Fruit fly (Drosophila melanogaster) whole organism, embryonic: ENCODE results near the gene CG34307.

ENCODE experiments used
- Ada2b ChIP-seq: fragments of 200-800 bp; sonication (Bioruptor generic); IDR thresholded peaks from 2 replicates; pipeline ENCODE4 v1.3.6; 2022; ENCODE audit warnings: missing biosample characterization, missing genetic modification characterization
- Asciz ChIP-seq: fragments of 200-800 bp; sonication (Bioruptor generic); optimal IDR thresholded peaks from 2 replicates; lab custom pipeline; 2017; ENCODE audit warnings: missing biosample characterization, mild to moderate bottlenecking, missing genetic modification characterization, missing genetic modification reagents
- Bdp1 ChIP-seq: fragments of 200-800 bp; sonication (Bioruptor generic); optimal IDR thresholded peaks from 3 replicates; lab custom pipeline; 2016; ENCODE audit warnings: missing biosample characterization, missing genetic modification characterization
- BtbVII ChIP-seq: fragments of 200-800 bp; sonication (Bioruptor generic); optimal IDR thresholded peaks from 3 replicates; lab custom pipeline; 2017; ENCODE audit warnings: missing biosample characterization, mild to moderate bottlenecking, missing genetic modification characterization
- C15 ChIP-seq: fragments of 200-800 bp; sonication (Bioruptor generic); IDR thresholded peaks from 3 replicates; pipeline ENCODE4 v1.3.6; 2022; ENCODE audit warnings: missing biosample characterization, missing genetic modification characterization
- CG10321 ChIP-seq: fragments of 200-800 bp; sonication (Bioruptor generic); IDR thresholded peaks from 2 replicates; pipeline ENCODE4 v1.3.6; 2022; ENCODE audit warnings: missing biosample characterization, missing genetic modification characterization
- CG12104 ChIP-seq: fragments of 200-800 bp; sonication (Bioruptor generic); optimal IDR thresholded peaks from 3 replicates; lab custom pipeline; 2016; ENCODE audit warnings: missing biosample characterization, missing genetic modification characterization
- CG1233 ChIP-seq: fragments of 200-800 bp; sonication (Bioruptor generic); optimal IDR thresholded peaks from 4 replicates; lab custom pipeline; 2018; ENCODE audit warnings: missing biosample characterization, mild to moderate bottlenecking, missing genetic modification characterization
- CG12391 ChIP-seq: fragments of 200-800 bp; sonication (Bioruptor generic); optimal IDR thresholded peaks from 3 replicates; lab custom pipeline; 2018; ENCODE audit warnings: missing biosample characterization, mild to moderate bottlenecking, missing genetic modification characterization, moderate library complexity
- CG14667 ChIP-seq: fragments of 200-800 bp; sonication (Bioruptor generic); IDR thresholded peaks from 2 replicates; pipeline ENCODE4 v1.3.6; 2022; ENCODE audit warnings: missing biosample characterization, missing genetic modification characterization
- CG15011 ChIP-seq: fragments of 200-800 bp; sonication (Bioruptor generic); optimal IDR thresholded peaks from 3 replicates; lab custom pipeline; 2018; ENCODE audit warnings: missing biosample characterization, mild to moderate bottlenecking, missing genetic modification characterization
- CG2120 ChIP-seq: fragments of 200-800 bp; sonication (Bioruptor generic); optimal IDR thresholded peaks from 3 replicates; lab custom pipeline; 2016; ENCODE audit warnings: missing biosample characterization, missing genetic modification characterization
- CG2678 ChIP-seq: fragments of 200-800 bp; sonication (Bioruptor generic); optimal IDR thresholded peaks from 3 replicates; lab custom pipeline; 2019; ENCODE audit warnings: missing biosample characterization, mild to moderate bottlenecking, missing genetic modification characterization, moderate library complexity
- CG33213 ChIP-seq: fragments of 200-800 bp; sonication (Bioruptor generic); optimal IDR thresholded peaks from 3 replicates; lab custom pipeline; 2016; ENCODE audit warnings: missing biosample characterization, missing genetic modification characterization
- CG4617 ChIP-seq: fragments of 200-800 bp; sonication (Bioruptor generic); optimal IDR thresholded peaks from 3 replicates; lab custom pipeline; 2016; ENCODE audit warnings: missing biosample characterization, missing genetic modification characterization, borderline replicate concordance
- CG4820 ChIP-seq: fragments of 200-800 bp; sonication (Bioruptor generic); optimal IDR thresholded peaks from 3 replicates; lab custom pipeline; 2016; ENCODE audit warnings: missing biosample characterization, missing genetic modification characterization
- CG6254 ChIP-seq: fragments of 200-800 bp; sonication (Bioruptor generic); optimal IDR thresholded peaks from 3 replicates; lab custom pipeline; 2017; ENCODE audit warnings: mild to moderate bottlenecking, missing biosample characterization, missing genetic modification reagents, missing genetic modification characterization
- CG6654 ChIP-seq: fragments of 200-800 bp; sonication (Bioruptor generic); optimal IDR thresholded peaks from 2 replicates; lab custom pipeline; 2017; ENCODE audit warnings: missing biosample characterization, mild to moderate bottlenecking, missing genetic modification characterization
- CG6813 ChIP-seq: fragments of 200-800 bp; sonication (Bioruptor generic); optimal IDR thresholded peaks from 2 replicates; lab custom pipeline; 2017; ENCODE audit warnings: missing biosample characterization, missing genetic modification characterization, mild to moderate bottlenecking, moderate library complexity, missing genetic modification reagents
- CG7372 ChIP-seq: fragments of 200-800 bp; sonication (Bioruptor generic); IDR thresholded peaks from 2 replicates; pipeline ENCODE4 v1.3.6; 2022; ENCODE audit warnings: missing biosample characterization, missing genetic modification characterization
- CG7745 ChIP-seq: fragments of 200-800 bp; sonication (Bioruptor generic); optimal IDR thresholded peaks from 2 replicates; lab custom pipeline; 2018; ENCODE audit warnings: missing biosample characterization, mild to moderate bottlenecking, missing genetic modification characterization, moderate library complexity
- CkIIα-i1 ChIP-seq: fragments of 200-800 bp; sonication (Bioruptor generic); IDR thresholded peaks from 2 replicates; pipeline ENCODE4 v1.3.6; 2022; ENCODE audit warnings: missing biosample characterization, missing genetic modification characterization
- D19B ChIP-seq: fragments of 200-800 bp; sonication (Bioruptor generic); optimal IDR thresholded peaks from 2 replicates; lab custom pipeline; 2017; ENCODE audit warnings: missing biosample characterization, mild to moderate bottlenecking, missing genetic modification characterization
- Dfd ChIP-seq, 2 experiments: fragments of >200 bp; optimal IDR thresholded peaks; 2 replicates each; lab custom pipeline; 2017; ENCODE audit warnings: missing biosample characterization in 2 of 2, missing genetic modification characterization in 2 of 2
- HHEX ChIP-seq: fragments of 200-800 bp; sonication (Bioruptor generic); optimal IDR thresholded peaks from 3 replicates; lab custom pipeline; 2017; ENCODE audit warnings: missing biosample characterization, mild to moderate bottlenecking, missing genetic modification characterization, missing genetic modification reagents
- HLHmδ ChIP-seq: fragments of 200-800 bp; sonication (Bioruptor generic); optimal IDR thresholded peaks from 2 replicates; lab custom pipeline; 2018; ENCODE audit warnings: missing biosample characterization, mild to moderate bottlenecking, missing genetic modification characterization, moderate library complexity
- Hr39 ChIP-seq: fragments of >200 bp; optimal IDR thresholded peaks from 2 replicates; lab custom pipeline; 2017
- Nf-YA ChIP-seq: fragments of 200-800 bp; sonication (Bioruptor generic); IDR thresholded peaks from 2 replicates; pipeline ENCODE4 v1.3.6; 2022; ENCODE audit warnings: missing biosample characterization, missing genetic modification characterization
- Opbp ChIP-seq: fragments of 200-800 bp; sonication (Bioruptor generic); IDR thresholded peaks from 3 replicates; pipeline ENCODE4 v1.3.6; 2022; ENCODE audit warnings: missing biosample characterization, missing genetic modification characterization; ENCODE audit not compliant: partially characterized antibody
- Optix ChIP-seq: fragments of 200-800 bp; sonication (Bioruptor generic); IDR thresholded peaks from 3 replicates; pipeline ENCODE4 v1.3.6; 2022; ENCODE audit warnings: missing biosample characterization, missing genetic modification characterization
- Scr ChIP-seq: fragments of 200-800 bp; sonication (Bioruptor generic); IDR thresholded peaks from 2 replicates; pipeline ENCODE4 v1.3.6; 2022; ENCODE audit warnings: missing biosample characterization, missing genetic modification characterization; ENCODE audit not compliant: partially characterized antibody
- Sox102F ChIP-seq: fragments of 200-800 bp; sonication (Bioruptor generic); optimal IDR thresholded peaks from 2 replicates; lab custom pipeline; 2018; ENCODE audit warnings: missing biosample characterization, mild to moderate bottlenecking, missing genetic modification characterization, moderate library complexity
- Xrp1 ChIP-seq: fragments of 200-800 bp; sonication (Bioruptor generic); IDR thresholded peaks from 2 replicates; pipeline ENCODE4 v1.3.6; 2022; ENCODE audit warnings: missing biosample characterization, missing genetic modification characterization
- bcd ChIP-seq: fragments of 200-800 bp; sonication (Bioruptor generic); optimal IDR thresholded peaks from 2 replicates; lab custom pipeline; 2017; ENCODE audit warnings: missing biosample characterization, mild to moderate bottlenecking, missing genetic modification characterization
- bsh ChIP-seq, 2 experiments: fragments of 200-800 bp; sonication (Bioruptor generic); optimal IDR thresholded peaks; 2 replicates each; lab custom pipeline; 2017 to 2018; ENCODE audit warnings: mild to moderate bottlenecking in 2 of 2, missing biosample characterization in 2 of 2, missing genetic modification characterization in 2 of 2, moderate library complexity in 1 of 2
- btn ChIP-seq: fragments of 200-800 bp; sonication (Bioruptor generic); optimal IDR thresholded peaks from 2 replicates; lab custom pipeline; 2016; ENCODE audit warnings: missing biosample characterization, missing genetic modification characterization
- cato ChIP-seq: fragments of 200-800 bp; sonication (Bioruptor generic); optimal IDR thresholded peaks from 2 replicates; lab custom pipeline; 2016; ENCODE audit warnings: missing biosample characterization, missing genetic modification characterization, borderline replicate concordance
- grau ChIP-seq: fragments of 200-800 bp; optimal IDR thresholded peaks from 3 replicates; lab custom pipeline; 2019; ENCODE audit warnings: missing biosample characterization, mild to moderate bottlenecking, missing genetic modification characterization, moderate library complexity
- gro ChIP-seq: fragments of 200-800 bp; sonication (Bioruptor generic); optimal IDR thresholded peaks from 2 replicates; lab custom pipeline; 2016; ENCODE audit warnings: missing biosample characterization, missing genetic modification characterization
- ind ChIP-seq: fragments of 200-800 bp; sonication (Bioruptor generic); optimal IDR thresholded peaks from 3 replicates; lab custom pipeline; 2016; ENCODE audit warnings: missing biosample characterization, missing genetic modification characterization
- oc ChIP-seq: fragments of 200-800 bp; sonication (Bioruptor generic); optimal IDR thresholded peaks from 2 replicates; lab custom pipeline; 2018; ENCODE audit warnings: missing biosample characterization, mild to moderate bottlenecking, missing genetic modification characterization, moderate library complexity
- onecut ChIP-seq: fragments of 200-800 bp; sonication (Bioruptor generic); IDR thresholded peaks from 2 replicates; pipeline ENCODE4 v1.3.6; 2022; ENCODE audit warnings: missing biosample characterization, missing genetic modification characterization
- pan ChIP-seq, 4 experiments: fragments of >200 bp in 3 of 4; fragments of 200-800 bp in 1 of 4; sonication (Bioruptor generic) in 1 of 4; optimal IDR thresholded peaks in 3 of 4; IDR thresholded peaks in 1 of 4; 2 replicates each; pipeline versions ENCODE4 v1.3.6 to Lab custom; 2017 to 2022; ENCODE audit warnings: missing biosample characterization in 2 of 4, missing genetic modification characterization in 2 of 4, mixed read lengths in 1 of 4
- sens ChIP-seq: fragments of 200-800 bp; sonication (Bioruptor generic); peaks from one replicate; lab custom pipeline; 2016; ENCODE audit warnings: missing biosample characterization, missing genetic modification characterization
- slp2 ChIP-seq: fragments of 200-800 bp; sonication (Bioruptor generic); optimal IDR thresholded peaks from 2 replicates; lab custom pipeline; 2016; ENCODE audit warnings: missing biosample characterization, missing genetic modification characterization
- tin ChIP-seq: fragments of 200-800 bp; sonication (Bioruptor generic); optimal IDR thresholded peaks from 3 replicates; lab custom pipeline; 2016; ENCODE audit warnings: missing biosample characterization, missing genetic modification characterization
- toy ChIP-seq: fragments of 200-800 bp; sonication (Bioruptor generic); IDR thresholded peaks from 2 replicates; pipeline ENCODE4 v1.3.6; 2022; ENCODE audit warnings: missing biosample characterization, missing genetic modification characterization
- twi ChIP-seq: fragments of 200-800 bp; optimal IDR thresholded peaks from 2 replicates; lab custom pipeline; 2019; ENCODE audit warnings: missing biosample characterization, mild to moderate bottlenecking, missing genetic modification characterization, moderate library complexity
- tx ChIP-seq: fragments of 200-800 bp; sonication (Bioruptor generic); optimal IDR thresholded peaks from 2 replicates; lab custom pipeline; 2016; ENCODE audit warnings: missing biosample characterization, missing genetic modification characterization
- z ChIP-seq: fragments of 200-800 bp; sonication (Bioruptor generic); IDR thresholded peaks from 3 replicates; pipeline ENCODE4 v1.3.6; 2022; ENCODE audit warnings: missing biosample characterization, missing genetic modification characterization
- zfh1 ChIP-seq: fragments of 200-800 bp; sonication (Bioruptor generic); IDR thresholded peaks from 3 replicates; pipeline ENCODE4 v1.3.6; 2022; ENCODE audit warnings: missing biosample characterization, missing genetic modification characterization

Gene CG34307

DNA sequence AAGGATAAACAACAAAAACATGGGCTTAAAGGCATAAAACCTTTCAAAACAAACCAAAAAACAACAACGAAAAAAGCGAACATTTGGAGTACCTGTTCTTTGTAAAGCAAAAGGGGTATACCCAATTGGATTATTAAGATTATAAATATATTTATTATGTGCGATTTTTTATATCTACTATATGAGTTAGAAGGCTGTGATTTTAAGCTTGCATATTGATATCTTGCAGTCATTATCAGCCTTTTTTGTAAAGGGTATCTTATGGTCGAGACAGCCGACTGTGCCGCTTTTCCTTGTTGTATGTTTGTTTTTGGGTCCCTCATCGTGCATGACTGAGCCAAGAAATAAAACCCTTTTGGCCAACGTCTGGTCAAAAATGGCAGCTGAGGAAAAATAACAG, 24.7 kb upstream of the CG34307 start (continued):
- TF ChIP-seq toy (GFP tag; lab: Robert Waterston, UW) (no peak), gro (no peak), CG33213 (no peak), Hr39 (lab: Kevin White, UChicago) (no peak), ind (GFP tag; lab: Kevin White, UChicago) (peak; percentile 51), Optix (0 out of 3 replicates have a peak, but pooled peaks have one; percentile 30), Sox102F (peak; percentile 41), zfh1 (GFP tag; lab: Robert Waterston, UW) (peak; percentile 50; the same call in 1 of the 3 replicates), bsh (GFP tag; optimal IDR thresholded peaks at IDR 0.05; lab: Kevin White, UChicago) (peak in 1 of 2 experiments; percentile 24), onecut (GFP tag; lab: Robert Waterston, UW) (no peak), CG15011 (GFP tag; lab: Kevin White, UChicago) (no peak), Xrp1 (GFP tag; lab: Robert Waterston, UW) (peak; percentile 68; the same call in 1 of the 2 replicates), btn (GFP tag; lab: Kevin White, UChicago) (no peak), oc (tag; lab: Kevin White, UChicago) (no peak), CG6654 (GFP tag; lab: Kevin White, UChicago) (peak; percentile 14), CG12104 (no peak), Scr (GFP tag; lab: Robert Waterston, UW) (no peak), Opbp (GFP tag; lab: Robert Waterston, UW) (no peak), CG6813 (peak; percentile 57), CG7745 (tag; lab: Kevin White, UChicago) (no peak), Asciz (GFP tag; lab: Kevin White, UChicago) (peak; percentile 59), CG2120 (GFP tag; lab: Kevin White, UChicago) (peak; percentile 4), grau (tag; lab: Kevin White, UChicago) (peak; percentile 44), twi (no peak), CG1233 (GFP tag; lab: Kevin White, UChicago) (peak; percentile 11), Nf-YA (GFP tag; lab: Robert Waterston, UW) (peak; percentile 63; the same call in 1 of the 2 replicates), slp2 (GFP tag; lab: Kevin White, UChicago) (no peak), CG4820 (GFP tag; lab: Kevin White, UChicago) (peak; percentile 54), tx (GFP tag; lab: Kevin White, UChicago) (no peak), CG6254 (GFP tag; lab: Kevin White, UChicago) (peak; percentile 28), bcd (peak; percentile 41), Bdp1 (GFP tag; lab: Kevin White, UChicago) (no peak), z (GFP tag; lab: Robert Waterston, UW) (no peak), Dfd (GFP tag; optimal IDR thresholded peaks at IDR 0.05; lab: Kevin White, UChicago) (no peak), Ada2b (GFP tag; lab: Robert Waterston, UW) (peak; percentile 62; the same call in 1 of the 2 replicates), CG10321 (no peak), BtbVII (GFP tag; lab: Kevin White, UChicago) (peak; percentile 23), pan (optimal IDR thresholded peaks at IDR 0.05; lab: Kevin White, UChicago) (no peak), pan (GFP tag; optimal IDR thresholded peaks at IDR 0.05 in 1 of 2, IDR thresholded peaks at IDR 0.05 in 1 of 2) (peak in 1 of 2 experiments; percentile 57), CG4617 (GFP tag; lab: Kevin White, UChicago) (no peak), CG7372 (GFP tag; lab: Robert Waterston, UW) (no peak), D19B (GFP tag; lab: Kevin White, UChicago) (peak; percentile 70), CG12391 (peak; percentile 18), cato (GFP tag; lab: Kevin White, UChicago) (no peak), tin (GFP tag; lab: Kevin White, UChicago) (peak; percentile 42), C15 (GFP tag; lab: Robert Waterston, UW) (0 out of 3 replicates have a peak, but pooled peaks have one; percentile 23), CkIIα-i1 (GFP tag; lab: Robert Waterston, UW) (no peak), HLHmδ (GFP tag; lab: Kevin White, UChicago) (no peak), CG14667 (GFP tag; lab: Robert Waterston, UW) (peak; percentile 31; the same call in 1 of the 2 replicates), CG2678 (tag; lab: Kevin White, UChicago) (peak; percentile 75), HHEX (GFP tag; lab: Kevin White, UChicago) (peak; percentile 52), sens (GFP tag; lab: Kevin White, UChicago) (peak; percentile 84)
